Worm (Caenorhabditis elegans) whole organism, mixed stage, embryonic: ENCODE data around the gene Y38H6C.8.
"Not testable (repeated sequence)": the region's sequence is repeated elsewhere in the genome, so short reads cannot be mapped to it uniquely, and the experiment has no call there.

Experiments used
- elt-3 ChIP-seq: fragments of 150-350 bp; optimal IDR thresholded peaks from 2 replicates; lab custom pipeline; 2014; ENCODE audit warnings: missing biosample characterization, missing genetic modification characterization
- lin-13 ChIP-seq: fragments of 150-350 bp; optimal IDR thresholded peaks from 2 replicates; lab custom pipeline; 2014; ENCODE audit warnings: missing biosample characterization, missing genetic modification characterization
- lsy-2 ChIP-seq: fragments of 150-350 bp; optimal IDR thresholded peaks from 2 replicates; lab custom pipeline; 2014; ENCODE audit warnings: missing biosample characterization, missing genetic modification characterization
- mep-1 ChIP-seq: fragments of 150-350 bp; optimal IDR thresholded peaks from 2 replicates; lab custom pipeline; 2017; ENCODE audit warnings: missing biosample characterization, missing genetic modification reagents, missing genetic modification characterization, inconsistent platforms
- nhr-237 ChIP-seq: fragments of 150-350 bp; optimal IDR thresholded peaks from 2 replicates; lab custom pipeline; 2014; ENCODE audit warnings: missing biosample characterization, missing genetic modification characterization
- nhr-76 ChIP-seq: sonication (generic microtip); optimal IDR thresholded peaks from 2 replicates; lab custom pipeline; 2017; ENCODE audit warnings: missing biosample characterization, missing genetic modification characterization
- pha-4 ChIP-seq: fragments of 150-350 bp; optimal IDR thresholded peaks from 2 replicates; lab custom pipeline; 2018; ENCODE audit warnings: missing biosample characterization, missing genetic modification reagents, missing genetic modification characterization
- unc-120 ChIP-seq: sonication (generic microtip); optimal IDR thresholded peaks from 2 replicates; lab custom pipeline; 2017; ENCODE audit warnings: missing genetic modification characterization, missing compliant biosample characterization; ENCODE audit not compliant: poor library complexity, severe bottlenecking
- unc-39 ChIP-seq: fragments of 150-350 bp; optimal IDR thresholded peaks from 2 replicates; lab custom pipeline; 2014; ENCODE audit warnings: missing biosample characterization, missing genetic modification characterization
- unc-62 ChIP-seq: fragments of 150-350 bp; optimal IDR thresholded peaks from 2 replicates; lab custom pipeline; 2014; ENCODE audit warnings: missing biosample characterization, missing genetic modification reagents, missing genetic modification characterization
- ztf-11 ChIP-seq: fragments of 150-350 bp; optimal IDR thresholded peaks from 2 replicates; lab custom pipeline; 2014; ENCODE audit warnings: missing biosample characterization, missing genetic modification characterization

- not testable (repeated sequence) for TF ChIP-seq unc-120 (tag; lab: Kevin White, UChicago); unc-39 (tag; lab: Kevin White, UChicago); mep-1 (tag; lab: Kevin White, UChicago); ztf-11; nhr-237; pha-4 (tag; lab: Kevin White, UChicago); lin-13 (tag; lab: Kevin White, UChicago); elt-3 (tag; lab: Kevin White, UChicago); nhr-76 (tag; lab: Kevin White, UChicago); lsy-2 (tag; lab: Kevin White, UChicago); unc-62 (GFP tag; lab: Kevin White, UChicago)
Observed at ce11 chrV:20513661-20514060, at the start of gene Y38H6C.8.
